Fruit fly (Drosophila melanogaster) Kc167 (cell line): ENCODE measurements around the gene CG4218.

ENCODE experiments used
- h ChIP-seq: fragments of >200 bp; optimal IDR thresholded peaks from 3 replicates; lab custom pipeline; 2018; ENCODE audit warnings: missing external identifiers
- insv ChIP-seq: fragments of >200 bp; optimal IDR thresholded peaks from 3 replicates; lab custom pipeline; 2018; ENCODE audit warnings: missing external identifiers

- TF ChIP-seq insv (lab: Kevin White, UChicago) (no peak), h (lab: Kevin White, UChicago) (no peak)
Measured at dm6 chr2L:14562320-14562719, 13.4 kb upstream of the CG4218 start.
